Fruit fly (Drosophila melanogaster) whole organism, embryonic: ENCODE measurements around the gene CG15414.

Experiments used
- Antp ChIP-seq: fragments of 200-800 bp; sonication (Bioruptor generic); optimal IDR thresholded peaks from 3 replicates; lab custom pipeline; 2016; ENCODE audit warnings: missing biosample characterization, missing genetic modification characterization
- CG10209 ChIP-seq: fragments of 200-800 bp; sonication (Bioruptor generic); optimal IDR thresholded peaks from 3 replicates; lab custom pipeline; 2017; ENCODE audit warnings: missing biosample characterization, mild to moderate bottlenecking, missing genetic modification characterization, missing genetic modification reagents
- CG10267 ChIP-seq: fragments of 200-800 bp; sonication (Bioruptor generic); optimal IDR thresholded peaks from 2 replicates; lab custom pipeline; 2018; ENCODE audit warnings: missing biosample characterization, mild to moderate bottlenecking, missing genetic modification characterization, moderate library complexity
- CG10274 ChIP-seq: fragments of 200-800 bp; sonication (Bioruptor generic); optimal IDR thresholded peaks from 3 replicates; lab custom pipeline; 2017; ENCODE audit warnings: missing biosample characterization, mild to moderate bottlenecking, missing genetic modification characterization
- CG11085 ChIP-seq: fragments of 200-800 bp; sonication (Bioruptor generic); IDR thresholded peaks from 2 replicates; pipeline ENCODE4 v1.3.6; 2022; ENCODE audit warnings: missing biosample characterization, missing genetic modification characterization
- CG12219 ChIP-seq: fragments of 200-800 bp; sonication (Bioruptor generic); optimal IDR thresholded peaks from 3 replicates; lab custom pipeline; 2018; ENCODE audit warnings: missing biosample characterization, mild to moderate bottlenecking, missing genetic modification characterization
- CG12659 ChIP-seq: fragments of 200-800 bp; sonication (Bioruptor generic); optimal IDR thresholded peaks from 3 replicates; lab custom pipeline; 2017; ENCODE audit warnings: mild to moderate bottlenecking, missing biosample characterization, missing genetic modification reagents, missing genetic modification characterization
- CG15269 ChIP-seq: fragments of 200-800 bp; sonication (Bioruptor generic); optimal IDR thresholded peaks from 2 replicates; lab custom pipeline; 2018; ENCODE audit warnings: missing biosample characterization, mild to moderate bottlenecking, missing genetic modification characterization, moderate library complexity
- CG1647 ChIP-seq: fragments of 200-800 bp; sonication (Bioruptor generic); optimal IDR thresholded peaks from 3 replicates; lab custom pipeline; 2016; ENCODE audit warnings: missing biosample characterization, missing genetic modification characterization
- CG17361 ChIP-seq: fragments of 200-800 bp; sonication (Bioruptor generic); IDR thresholded peaks from 3 replicates; pipeline ENCODE4 v1.3.6; 2022; ENCODE audit warnings: missing biosample characterization, missing genetic modification characterization
- CG17612 ChIP-seq: fragments of 200-800 bp; sonication (Bioruptor generic); IDR thresholded peaks from 2 replicates; pipeline ENCODE4 v1.3.6; 2022; ENCODE audit warnings: missing biosample characterization, missing genetic modification characterization
- CG18619 ChIP-seq: fragments of 200-800 bp; sonication (Bioruptor generic); optimal IDR thresholded peaks from 3 replicates; lab custom pipeline; 2017; ENCODE audit warnings: missing biosample characterization, mild to moderate bottlenecking, missing genetic modification characterization
- CG33557 ChIP-seq: fragments of 200-800 bp; sonication (Bioruptor generic); optimal IDR thresholded peaks from 2 replicates; lab custom pipeline; 2019; ENCODE audit warnings: missing biosample characterization, mild to moderate bottlenecking, missing genetic modification characterization, moderate library complexity
- CG34422 ChIP-seq: fragments of 200-800 bp; sonication (Bioruptor generic); IDR thresholded peaks from 3 replicates; pipeline ENCODE4 v1.3.6; 2022; ENCODE audit warnings: missing biosample characterization, missing genetic modification characterization
- CG4730 ChIP-seq: fragments of 200-800 bp; sonication (Bioruptor generic); IDR thresholded peaks from 2 replicates; pipeline ENCODE4 v1.3.6; 2022; ENCODE audit warnings: missing biosample characterization, missing genetic modification characterization
- CG7357 ChIP-seq: fragments of 200-800 bp; sonication (Bioruptor generic); IDR thresholded peaks from 3 replicates; pipeline ENCODE4 v1.3.6; 2022; ENCODE audit warnings: missing biosample characterization, missing genetic modification characterization
- CG8281 ChIP-seq: fragments of 200-800 bp; sonication (Bioruptor generic); optimal IDR thresholded peaks from 2 replicates; lab custom pipeline; 2018; ENCODE audit warnings: missing biosample characterization, mild to moderate bottlenecking, missing genetic modification characterization, moderate library complexity
- Dp ChIP-seq: fragments of 200-800 bp; sonication (Bioruptor generic); optimal IDR thresholded peaks from 2 replicates; lab custom pipeline; 2018; ENCODE audit warnings: missing biosample characterization, mild to moderate bottlenecking, missing genetic modification characterization, moderate library complexity
- Eip74EF ChIP-seq, 2 experiments: fragments of 200-800 bp in 1 of 2; fragments of >200 bp in 1 of 2; sonication (Bioruptor generic) in 1 of 2; optimal IDR thresholded peaks; 2 replicates each; lab custom pipeline; 2017 to 2019; ENCODE audit warnings: missing biosample characterization in 2 of 2, missing genetic modification characterization in 2 of 2, mild to moderate bottlenecking in 1 of 2, moderate library complexity in 1 of 2
- HLHmδ ChIP-seq: fragments of 200-800 bp; sonication (Bioruptor generic); optimal IDR thresholded peaks from 2 replicates; lab custom pipeline; 2018; ENCODE audit warnings: missing biosample characterization, mild to moderate bottlenecking, missing genetic modification characterization, moderate library complexity
- Hsf ChIP-seq: fragments of 200-800 bp; sonication (Bioruptor generic); optimal IDR thresholded peaks from 3 replicates; lab custom pipeline; 2016; ENCODE audit warnings: missing biosample characterization, missing genetic modification characterization
- MTF-1 ChIP-seq: fragments of 200-800 bp; sonication (Bioruptor generic); optimal IDR thresholded peaks from 2 replicates; lab custom pipeline; 2018; ENCODE audit warnings: missing biosample characterization, mild to moderate bottlenecking, missing genetic modification characterization, borderline replicate concordance
- Meics ChIP-seq: fragments of 200-800 bp; sonication (Bioruptor generic); optimal IDR thresholded peaks from 2 replicates; lab custom pipeline; 2017; ENCODE audit warnings: missing biosample characterization, mild to moderate bottlenecking, missing genetic modification characterization
- Nf-YA ChIP-seq: fragments of 200-800 bp; sonication (Bioruptor generic); IDR thresholded peaks from 2 replicates; pipeline ENCODE4 v1.3.6; 2022; ENCODE audit warnings: missing biosample characterization, missing genetic modification characterization
- Oli ChIP-seq: fragments of 200-800 bp; sonication (Bioruptor generic); optimal IDR thresholded peaks from 2 replicates; lab custom pipeline; 2018; ENCODE audit warnings: missing biosample characterization, mild to moderate bottlenecking, missing genetic modification characterization, moderate library complexity
- PHDP ChIP-seq: fragments of 200-800 bp; sonication (Bioruptor generic); optimal IDR thresholded peaks from 3 replicates; lab custom pipeline; 2018; ENCODE audit warnings: missing biosample characterization, mild to moderate bottlenecking, missing genetic modification characterization, moderate library complexity
- crp ChIP-seq, 2 experiments: fragments of 200-800 bp; sonication (Bioruptor generic); optimal IDR thresholded peaks; 2 replicates in 1 of 2; 3 replicates in 1 of 2; lab custom pipeline; 2017; ENCODE audit warnings: missing biosample characterization in 2 of 2, missing genetic modification characterization in 2 of 2, mild to moderate bottlenecking in 1 of 2, moderate library complexity in 1 of 2
- dimm ChIP-seq: fragments of 200-800 bp; sonication (Bioruptor generic); IDR thresholded peaks from 2 replicates; pipeline ENCODE4 v1.3.6; 2022; ENCODE audit warnings: missing biosample characterization, missing genetic modification characterization
- disco-r ChIP-seq: fragments of 200-800 bp; sonication (Bioruptor generic); optimal IDR thresholded peaks from 2 replicates; lab custom pipeline; 2016; ENCODE audit warnings: missing biosample characterization, missing genetic modification characterization
- fd96Cb ChIP-seq: fragments of 200-800 bp; sonication (Bioruptor generic); optimal IDR thresholded peaks from 2 replicates; lab custom pipeline; 2018; ENCODE audit warnings: missing biosample characterization, mild to moderate bottlenecking, missing genetic modification characterization, moderate library complexity
- ftz-f1 ChIP-seq: fragments of 200-800 bp; sonication (Bioruptor generic); optimal IDR thresholded peaks from 2 replicates; lab custom pipeline; 2016; ENCODE audit warnings: missing biosample characterization, missing genetic modification characterization
- gro ChIP-seq: fragments of 200-800 bp; sonication (Bioruptor generic); optimal IDR thresholded peaks from 2 replicates; lab custom pipeline; 2016; ENCODE audit warnings: missing biosample characterization, missing genetic modification characterization
- hb ChIP-seq: fragments of 200-800 bp; sonication (Bioruptor generic); IDR thresholded peaks from 3 replicates; pipeline ENCODE4 v1.3.6; 2022; ENCODE audit warnings: missing biosample characterization, missing genetic modification characterization; ENCODE audit not compliant: partially characterized antibody
- mld ChIP-seq: fragments of 200-800 bp; sonication (Bioruptor generic); IDR thresholded peaks from 3 replicates; pipeline ENCODE4 v1.3.6; 2022; ENCODE audit warnings: missing biosample characterization, missing genetic modification characterization; ENCODE audit not compliant: partially characterized antibody
- pnt ChIP-seq: fragments of 200-800 bp; sonication (Bioruptor generic); optimal IDR thresholded peaks from 3 replicates; lab custom pipeline; 2016; ENCODE audit warnings: missing biosample characterization, missing genetic modification characterization
- pros ChIP-seq: fragments of 200-800 bp; sonication (Bioruptor generic); optimal IDR thresholded peaks from 3 replicates; lab custom pipeline; 2019; ENCODE audit warnings: missing biosample characterization, mild to moderate bottlenecking, missing genetic modification characterization, moderate library complexity
- ranshi ChIP-seq: fragments of 200-800 bp; sonication (Bioruptor generic); IDR thresholded peaks from 2 replicates; pipeline ENCODE4 v1.3.6; 2022; ENCODE audit warnings: missing biosample characterization, missing genetic modification characterization
- ro ChIP-seq: fragments of 200-800 bp; sonication (Bioruptor generic); IDR thresholded peaks from 2 replicates; pipeline ENCODE4 v1.3.6; 2022; ENCODE audit warnings: missing biosample characterization, missing genetic modification characterization
- row ChIP-seq: fragments of 200-800 bp; sonication (Bioruptor generic); IDR thresholded peaks from 3 replicates; pipeline ENCODE4 v1.3.6; 2022; ENCODE audit warnings: missing biosample characterization, missing genetic modification characterization
- scrt ChIP-seq: fragments of 200-800 bp; sonication (Bioruptor generic); optimal IDR thresholded peaks from 2 replicates; lab custom pipeline; 2018; ENCODE audit warnings: missing biosample characterization, mild to moderate bottlenecking, missing genetic modification characterization, moderate library complexity
- sug ChIP-seq: fragments of 200-800 bp; optimal IDR thresholded peaks from 2 replicates; lab custom pipeline; 2019; ENCODE audit warnings: missing biosample characterization, mild to moderate bottlenecking, missing genetic modification characterization, moderate library complexity
- tin ChIP-seq: fragments of 200-800 bp; sonication (Bioruptor generic); optimal IDR thresholded peaks from 3 replicates; lab custom pipeline; 2016; ENCODE audit warnings: missing biosample characterization, missing genetic modification characterization
- tna ChIP-seq: fragments of 200-800 bp; sonication (Bioruptor generic); IDR thresholded peaks from 2 replicates; pipeline ENCODE4 v1.3.6; 2022; ENCODE audit warnings: missing biosample characterization, missing genetic modification characterization; ENCODE audit not compliant: partially characterized antibody
- ttk ChIP-seq: fragments of 200-800 bp; sonication (Bioruptor generic); IDR thresholded peaks from 2 replicates; pipeline ENCODE4 v2.1.2; 2022; ENCODE audit warnings: missing biosample characterization, missing genetic modification characterization
- wdn ChIP-seq: fragments of 200-800 bp; sonication (Bioruptor generic); IDR thresholded peaks from 2 replicates; pipeline ENCODE4 v1.3.6; 2022; ENCODE audit warnings: missing biosample characterization, missing genetic modification characterization

The CG15414 gene

dm6 chr2L:3478034-3478880, 12.6 kb downstream of the CG15414 start, which contains the start of gene Thor (continued):
- TF ChIP-seq CG10274 (GFP tag; lab: Kevin White, UChicago) (peak; percentile 21), CG17612 (GFP tag; lab: Robert Waterston, UW) (no peak)

dm6 chr2L:3477057-3477755, 13.7 kb downstream of the CG15414 start:
- no peak for TF ChIP-seq MTF-1 (GFP tag; lab: Kevin White, UChicago)
- peak; percentile 50 for TF ChIP-seq Oli (tag; lab: Kevin White, UChicago)
- TF ChIP-seq CG33557, result no peak
- TF ChIP-seq CG4730, result no peak
- no peak for TF ChIP-seq CG11085 (GFP tag; lab: Robert Waterston, UW)
- TF ChIP-seq Meics (GFP tag; lab: Kevin White, UChicago), result peak; percentile 51
- TF ChIP-seq Nf-YA (GFP tag; lab: Robert Waterston, UW), result no peak
- no peak for TF ChIP-seq wdn
- TF ChIP-seq hb (GFP tag; lab: Robert Waterston, UW), result no peak
- TF ChIP-seq HLHmδ, result no peak
- peak; percentile 41 for TF ChIP-seq Hsf
- TF ChIP-seq row, result peak; percentile 76
- no peak for TF ChIP-seq pros (GFP tag; lab: Kevin White, UChicago)
- peak; percentile 1 for TF ChIP-seq gro (GFP tag; lab: Kevin White, UChicago)
- TF ChIP-seq ftz-f1, result peak; percentile 74
- TF ChIP-seq disco-r (GFP tag; lab: Kevin White, UChicago), result peak; percentile 25
- TF ChIP-seq CG17361, result peak; percentile 47; the same call in 1 of the 3 replicates
- TF ChIP-seq Dp (GFP tag; lab: Kevin White, UChicago), result no peak
- peak; percentile 33 for TF ChIP-seq tin
- TF ChIP-seq CG18619, result peak; percentile 68
- TF ChIP-seq Antp, result no peak
- no peak for TF ChIP-seq CG1647 (GFP tag; lab: Kevin White, UChicago)
- no peak for TF ChIP-seq CG8281 (tag; lab: Kevin White, UChicago)
- TF ChIP-seq CG10209 (GFP tag; lab: Kevin White, UChicago), result peak; percentile 52
- TF ChIP-seq ranshi (GFP tag; lab: Robert Waterston, UW), result peak; percentile 49
- TF ChIP-seq ttk (GFP tag; lab: Robert Waterston, UW), result no peak
- no peak for TF ChIP-seq crp (GFP tag; optimal IDR thresholded peaks at IDR 0.05; lab: Kevin White, UChicago)
- no peak for TF ChIP-seq dimm
- peak; percentile 45 for TF ChIP-seq CG12659 (GFP tag; lab: Kevin White, UChicago)
- TF ChIP-seq CG34422 (GFP tag; lab: Robert Waterston, UW), result 0 out of 3 replicates have a peak, but pooled peaks have one; percentile 2
- no peak for TF ChIP-seq tna
- no peak for TF ChIP-seq CG12219 (GFP tag; lab: Kevin White, UChicago)
- TF ChIP-seq PHDP, result peak; percentile 44
- TF ChIP-seq CG15269 (tag; lab: Kevin White, UChicago), result peak; percentile 22
- TF ChIP-seq CG7357 (GFP tag; lab: Robert Waterston, UW), result no peak
- no peak for TF ChIP-seq mld (GFP tag; lab: Robert Waterston, UW)
- peak; percentile 38 for TF ChIP-seq sug (tag; lab: Kevin White, UChicago)
- peak; percentile 10 for TF ChIP-seq CG10267
- TF ChIP-seq pnt (GFP tag; lab: Kevin White, UChicago), result peak; percentile 5
- no peak for TF ChIP-seq ro (GFP tag; lab: Robert Waterston, UW)
- TF ChIP-seq fd96Cb (tag; lab: Kevin White, UChicago), result peak; percentile 19
- no peak for TF ChIP-seq Eip74EF (GFP tag; optimal IDR thresholded peaks at IDR 0.05; lab: Kevin White, UChicago)
- TF ChIP-seq scrt (GFP tag; lab: Kevin White, UChicago), result no peak
